Worm (Caenorhabditis elegans) whole organism, L4 larva: ENCODE results near the gene C53B7.6.
A peak's percentile ranks its signal among the peaks of the same experiment; 100 is the strongest.

Source experiments
- ZK546.5 ChIP-seq, 2 experiments: sonication (generic microtip); optimal IDR thresholded peaks; 2 replicates each; lab custom pipeline; 2017; ENCODE audit warnings: missing biosample characterization in 2 of 2, missing genetic modification characterization in 2 of 2
- lsy-2 ChIP-seq, 2 experiments: fragments of 150-350 bp in 1 of 2; sonication (generic microtip) in 1 of 2; optimal IDR thresholded peaks; 2 replicates each; lab custom pipeline; 2014 to 2017; ENCODE audit warnings: missing biosample characterization in 2 of 2, missing genetic modification characterization in 2 of 2
- mxl-3 ChIP-seq: fragments of 200-800 bp; sonication (Bioruptor generic); optimal IDR thresholded peaks from 2 replicates; lab custom pipeline; 2018; ENCODE audit warnings: mild to moderate bottlenecking, missing genetic modification characterization, missing compliant biosample characterization
- unc-62 ChIP-seq, 3 experiments: fragments of 150-350 bp in 1 of 3; sonication (generic microtip); optimal IDR thresholded peaks in 2 of 3; peaks in 1 of 3; 1 replicate in 1 of 3; 2 replicates in 2 of 3; lab custom pipeline; 2014 to 2017; ENCODE audit warnings: missing biosample characterization in 3 of 3, missing genetic modification characterization in 3 of 3, missing genetic modification reagents in 3 of 3, missing genotype in 1 of 3
- ztf-11 ChIP-seq: fragments of 150-350 bp; optimal IDR thresholded peaks from 2 replicates; lab custom pipeline; 2014; ENCODE audit warnings: missing biosample characterization, missing genetic modification characterization

- TF ChIP-seq lsy-2 (tag; optimal IDR thresholded peaks at IDR 0.05; lab: Kevin White, UChicago) (no peak), ZK546.5 (tag; optimal IDR thresholded peaks at IDR 0.05; lab: Kevin White, UChicago) (no peak), unc-62 (GFP tag; optimal IDR thresholded peaks at IDR 0.05 in 1 of 2; lab: Kevin White, UChicago) (peak in 1 of 2 experiments; percentile 94), unc-62 (tag; optimal IDR thresholded peaks at IDR 0.05; lab: Kevin White, UChicago) (no peak), ztf-11 (tag; lab: Kevin White, UChicago) (no peak), mxl-3 (GFP tag; lab: Kevin White, UChicago) (no peak)
Measured at ce11 chrX:6819135-6819534, 49.4 kb downstream of the C53B7.6 start.
